Worm (Caenorhabditis elegans): ENCODE results near the gene enri-2.

enri-2 gene

ce11 chrX:14577579-14578127, 32.0 kb downstream of the enri-2 start, which contains the start of gene let-4:
Gene let-4, plus strand, starts transcription at chrX:14577935.
- TF ChIP-seq ama-1 (optimal IDR thresholded peaks at IDR 0.05) (no peak), blmp-1 (tag; optimal IDR thresholded peaks at IDR 0.05) (peak; percentile 61), alr-1 (tag; optimal IDR thresholded peaks at IDR 0.05; ENCODE audit: borderline replicate concordance) (no peak)

ce11 chrX:14580853-14581252, 35.2 kb downstream of the enri-2 start:
- TF ChIP-seq nhr-28 (tag; optimal IDR thresholded peaks at IDR 0.05) (no peak), snpc-4 (tag; optimal IDR thresholded peaks at IDR 0.05) (no peak), elt-3 (tag; optimal IDR thresholded peaks at IDR 0.05) (peak in 1 of 6 experiments; percentile 17), efl-1 (optimal IDR thresholded peaks at IDR 0.05) (no peak), efl-1 (GFP tag; optimal IDR thresholded peaks at IDR 0.05 in 1 of 2) (no peak), ets-5 (GFP tag; IDR thresholded peaks at IDR 0.05) (no peak), fkh-10 (GFP tag; optimal IDR thresholded peaks at IDR 0.05) (no peak), vab-15 (tag; optimal IDR thresholded peaks at IDR 0.05) (no peak), lin-13 (GFP tag; optimal IDR thresholded peaks at IDR 0.05) (no peak), blmp-1 (tag; optimal IDR thresholded peaks at IDR 0.05) (peak; percentile 99), ceh-63 (GFP tag; optimal IDR thresholded peaks at IDR 0.05) (no peak)

ce11 chrX:14581429-14581828, 35.8 kb downstream of the enri-2 start, which contains the start of gene sym-1:
Gene sym-1, plus strand, starts transcription at chrX:14581622.
- no peak for TF ChIP-seq lin-13 (GFP tag; optimal IDR thresholded peaks at IDR 0.05)
- no peak for TF ChIP-seq mdl-1 (tag; optimal IDR thresholded peaks at IDR 0.05)
- TF ChIP-seq elt-3 (tag; optimal IDR thresholded peaks at IDR 0.05): peak in 1 of 6 experiments; percentile 15
- TF ChIP-seq snpc-4 (tag; optimal IDR thresholded peaks at IDR 0.05): no peak
- TF ChIP-seq alr-1 (tag; optimal IDR thresholded peaks at IDR 0.05; ENCODE audit: borderline replicate concordance): no peak
- TF ChIP-seq ztf-11 (tag; optimal IDR thresholded peaks at IDR 0.05): no peak
- TF ChIP-seq unc-62 (GFP tag; optimal IDR thresholded peaks at IDR 0.05): no peak
- TF ChIP-seq blmp-1 (tag; optimal IDR thresholded peaks at IDR 0.05): peak; percentile 91
- peak; percentile 39 for TF ChIP-seq lin-14 (GFP tag; optimal IDR thresholded peaks at IDR 0.05)
- no peak for TF ChIP-seq F16B12.6 (tag; optimal IDR thresholded peaks at IDR 0.05)
- no peak for TF ChIP-seq nhr-28 (tag; optimal IDR thresholded peaks at IDR 0.05)
- TF ChIP-seq nhr-85 (tag): peak; percentile 72
- TF ChIP-seq lsy-2 (tag; optimal IDR thresholded peaks at IDR 0.05): no peak
- no peak for TF ChIP-seq lin-39 (tag; optimal IDR thresholded peaks at IDR 0.05)
- no peak for TF ChIP-seq nhr-76 (tag; optimal IDR thresholded peaks at IDR 0.05)
- peak; percentile 32 for TF ChIP-seq mep-1 (tag; optimal IDR thresholded peaks at IDR 0.05)
- TF ChIP-seq nhr-84 (tag; optimal IDR thresholded peaks at IDR 0.05): no peak

- TF ChIP-seq elt-3 (tag; optimal IDR thresholded peaks at IDR 0.05) (no peak), aha-1 (tag; optimal IDR thresholded peaks at IDR 0.05) (no peak), lin-35 (GFP tag; optimal IDR thresholded peaks at IDR 0.05) (no peak), ceh-8 (GFP tag; optimal IDR thresholded peaks at IDR 0.05) (no peak), zag-1 (tag; optimal IDR thresholded peaks at IDR 0.05) (no peak), sptf-1 (tag; optimal IDR thresholded peaks at IDR 0.05) (no peak), efl-1 (optimal IDR thresholded peaks at IDR 0.05) (no peak), efl-1 (GFP tag; optimal IDR thresholded peaks at IDR 0.05 in 1 of 2) (no peak), C04F5.9 (tag; optimal IDR thresholded peaks at IDR 0.05) (no peak), snpc-4 (tag; optimal IDR thresholded peaks at IDR 0.05) (no peak), nhr-12 (tag; optimal IDR thresholded peaks at IDR 0.05) (no peak), nhr-28 (tag; optimal IDR thresholded peaks at IDR 0.05) (no peak), jun-1 (tag; optimal IDR thresholded peaks at IDR 0.05) (no peak), xbp-1 (tag; optimal IDR thresholded peaks at IDR 0.05) (no peak), F16B12.6 (tag; optimal IDR thresholded peaks at IDR 0.05) (no peak), ztf-11 (tag; optimal IDR thresholded peaks at IDR 0.05) (no peak), mep-1 (tag; optimal IDR thresholded peaks at IDR 0.05) (no peak), ama-1 (optimal IDR thresholded peaks at IDR 0.05) (no peak), grh-1 (GFP tag; IDR thresholded peaks at IDR 0.05) (no peak)
These were observed 38.7 kb downstream of the enri-2 start for ce11 chrX:14584335-14584734.

Measured in whole organism, L1 larva.